Worm (Caenorhabditis elegans): Measurements from ENCODE around the gene T08D10.3.

Gene T08D10.3

ce11 chrX:11955125-11955524 is at the start of gene T08D10.3:
Gene T08D10.3, plus strand, starts transcription at chrX:11955425.
- TF ChIP-seq him-1 (tag; optimal IDR thresholded peaks at IDR 0.05) (no peak), W03F9.2 (tag; optimal IDR thresholded peaks at IDR 0.05) (no peak), dao-5 (tag; optimal IDR thresholded peaks at IDR 0.05) (no peak)

DNA sequence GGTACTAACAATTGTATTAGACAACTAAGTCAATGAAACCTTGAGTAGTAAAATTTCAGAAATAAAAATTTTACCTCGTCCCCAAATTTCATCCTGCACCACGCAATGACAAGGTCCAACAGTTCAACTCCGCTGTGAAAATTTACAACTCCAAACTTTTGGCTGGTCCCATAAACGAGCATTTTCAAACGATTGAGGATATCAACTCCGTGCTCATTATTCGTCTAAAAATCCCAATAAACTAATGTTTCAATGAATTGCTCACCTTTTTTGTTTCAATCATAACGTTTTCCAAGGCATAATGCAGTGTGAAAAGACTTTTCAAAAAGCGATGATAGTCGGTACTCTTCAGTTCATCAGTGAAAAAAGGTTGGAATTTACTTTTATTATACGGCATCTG is 48.6 kb upstream of the T08D10.3 start:
- no peak for TF ChIP-seq W03F9.2 (tag; optimal IDR thresholded peaks at IDR 0.05)
- TF ChIP-seq dao-5 (tag; optimal IDR thresholded peaks at IDR 0.05) = no peak
- no peak for TF ChIP-seq him-1 (tag; optimal IDR thresholded peaks at IDR 0.05)

DNA sequence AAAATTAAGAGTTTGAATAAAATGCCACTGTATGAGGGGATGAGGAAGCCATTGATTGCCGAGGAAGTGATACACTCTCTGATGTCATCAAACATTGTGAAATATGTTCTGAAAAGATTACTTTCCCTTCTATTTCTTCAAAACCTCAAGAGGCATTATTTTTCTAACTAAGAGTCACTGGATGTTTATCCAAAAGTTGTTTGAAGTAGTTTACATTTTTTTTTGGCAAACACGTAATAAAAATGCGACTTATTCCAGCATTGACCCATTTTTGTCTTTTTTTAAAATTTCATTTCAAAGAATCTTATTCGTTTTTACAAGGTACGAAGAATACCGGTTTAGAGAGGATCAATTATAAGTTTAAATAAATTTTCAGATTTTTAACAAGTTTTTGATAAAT is 48.0 kb upstream of the T08D10.3 start, which contains the start of gene Y62H9A.11:
Gene Y62H9A.11 (minus strand): TSS at position 101 of the 400 bp plus-strand sequence.
- TF ChIP-seq him-1 (tag; optimal IDR thresholded peaks at IDR 0.05) (no peak), dao-5 (tag; optimal IDR thresholded peaks at IDR 0.05) (no peak), W03F9.2 (tag; optimal IDR thresholded peaks at IDR 0.05) (no peak)

DNA sequence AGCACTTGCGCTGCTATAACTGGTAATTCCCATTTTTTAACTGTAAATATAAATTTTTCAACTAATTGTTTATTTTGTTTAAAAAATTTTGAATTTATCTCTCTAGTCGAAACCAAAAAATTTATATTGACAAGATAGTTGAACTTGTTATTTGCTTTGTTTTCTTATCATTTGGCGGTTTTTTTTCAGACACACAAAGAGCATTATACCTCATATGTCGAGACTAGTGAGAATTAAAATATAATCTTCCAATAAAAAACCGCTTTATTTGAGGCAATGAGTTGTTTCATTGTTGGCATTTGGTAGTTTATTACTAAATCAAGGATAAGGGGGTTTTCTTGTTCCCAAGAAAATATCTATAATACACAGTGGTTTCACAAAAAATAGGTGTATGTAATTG is 47.0 kb upstream of the T08D10.3 start:
- TF ChIP-seq dao-5 (tag; optimal IDR thresholded peaks at IDR 0.05) (no peak), W03F9.2 (tag; optimal IDR thresholded peaks at IDR 0.05) (no peak), him-1 (tag; optimal IDR thresholded peaks at IDR 0.05) (no peak)

- TF ChIP-seq dao-5 (tag; optimal IDR thresholded peaks at IDR 0.05) (no peak), W03F9.2 (tag; optimal IDR thresholded peaks at IDR 0.05) (no peak), him-1 (tag; optimal IDR thresholded peaks at IDR 0.05) (no peak)
Observed at ce11 chrX:11909168-11909567, 46.1 kb upstream of the T08D10.3 start.

DNA sequence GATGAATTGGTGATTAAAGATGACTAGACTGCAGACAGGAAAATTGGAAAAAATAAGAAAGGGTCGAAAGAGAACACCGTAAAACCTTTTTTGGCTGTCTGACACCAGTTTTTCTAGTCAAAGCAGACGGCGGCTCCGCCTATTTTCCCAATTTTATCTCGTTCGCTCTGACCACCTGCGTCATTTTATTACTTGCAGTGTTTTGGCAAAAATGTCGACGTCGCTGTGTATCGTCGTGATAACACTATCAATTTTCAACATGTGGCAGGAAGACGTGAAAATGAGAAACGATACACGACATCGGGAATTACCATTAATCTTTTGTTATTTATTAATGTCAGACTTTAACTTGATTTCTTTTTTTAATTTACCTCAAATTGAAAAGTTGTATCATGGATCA is 45.2 kb upstream of the T08D10.3 start, which contains the start of gene Y62H9A.15:
Gene Y62H9A.15 (minus strand): TSS at position 100 of the 400 bp plus-strand sequence.
- TF ChIP-seq him-1 (tag; optimal IDR thresholded peaks at IDR 0.05) = no peak
- no peak for TF ChIP-seq dao-5 (tag; optimal IDR thresholded peaks at IDR 0.05)
- no peak for TF ChIP-seq W03F9.2 (tag; optimal IDR thresholded peaks at IDR 0.05)

ce11 chrX:11913824-11914223 is 41.4 kb upstream of the T08D10.3 start, which contains the start of gene Y62H9A.12:
Gene Y62H9A.12, plus strand, starts transcription at chrX:11914124.
- TF ChIP-seq W03F9.2 (tag; optimal IDR thresholded peaks at IDR 0.05) = no peak
- no peak for TF ChIP-seq dao-5 (tag; optimal IDR thresholded peaks at IDR 0.05)
- no peak for TF ChIP-seq him-1 (tag; optimal IDR thresholded peaks at IDR 0.05)

DNA sequence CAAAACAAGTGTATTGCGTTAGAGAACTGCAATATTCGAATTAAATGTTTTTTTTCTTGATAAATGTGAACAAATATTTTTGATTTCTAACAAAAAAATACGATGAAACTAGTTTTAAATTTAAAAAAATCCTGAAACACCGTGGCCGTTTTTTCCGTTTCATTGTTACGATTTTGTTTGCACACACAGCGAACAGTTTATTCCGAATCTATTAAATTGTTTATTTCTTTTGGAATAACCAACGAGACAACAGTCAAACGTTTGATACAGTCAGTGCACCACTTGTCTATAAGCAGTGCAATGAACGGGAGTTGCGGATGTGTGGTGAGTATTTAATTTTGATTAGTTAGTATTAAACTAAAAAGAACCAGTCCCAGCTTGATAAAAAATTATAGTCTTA is 38.5 kb upstream of the T08D10.3 start, which contains the start of gene Y62H9A.13:
Gene Y62H9A.13 (plus strand): TSS at position 301 of the 400 bp plus-strand sequence.
- TF ChIP-seq W03F9.2 (tag; optimal IDR thresholded peaks at IDR 0.05) (no peak), dao-5 (tag; optimal IDR thresholded peaks at IDR 0.05) (no peak), him-1 (tag; optimal IDR thresholded peaks at IDR 0.05) (no peak)

DNA sequence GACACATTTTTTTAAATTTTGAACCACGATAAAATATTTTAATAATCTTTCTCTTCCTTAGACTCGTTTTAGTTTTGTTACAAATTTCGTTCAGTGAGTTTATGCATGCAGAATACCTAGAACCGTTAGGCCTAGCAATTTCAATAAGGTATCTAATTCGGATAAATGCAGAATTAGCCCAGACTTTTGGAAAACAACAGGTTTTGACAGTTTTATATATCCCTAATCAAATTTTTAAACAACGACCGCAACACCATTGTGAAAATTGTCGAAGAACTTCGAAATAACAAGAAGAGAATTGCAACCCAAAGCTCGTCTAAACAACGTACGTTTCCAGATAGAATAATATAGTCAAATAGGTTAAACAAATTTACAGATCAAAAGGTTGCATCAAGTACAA is 37.2 kb upstream of the T08D10.3 start, which contains the start of gene Y62H9A.16:
Gene Y62H9A.16 (plus strand): TSS at position 301 of the 400 bp plus-strand sequence.
- TF ChIP-seq W03F9.2 (tag; optimal IDR thresholded peaks at IDR 0.05) (no peak), dao-5 (tag; optimal IDR thresholded peaks at IDR 0.05) (no peak), him-1 (tag; optimal IDR thresholded peaks at IDR 0.05) (no peak)

- TF ChIP-seq W03F9.2 (tag; optimal IDR thresholded peaks at IDR 0.05) (no peak), him-1 (tag; optimal IDR thresholded peaks at IDR 0.05) (no peak), dao-5 (tag; optimal IDR thresholded peaks at IDR 0.05) (no peak)
Observed at ce11 chrX:11920723-11921283, 34.4 kb upstream of the T08D10.3 start, which contains the start of gene Y62H9A.14. Gene Y62H9A.14, plus strand, starts transcription at chrX:11921233.

DNA sequence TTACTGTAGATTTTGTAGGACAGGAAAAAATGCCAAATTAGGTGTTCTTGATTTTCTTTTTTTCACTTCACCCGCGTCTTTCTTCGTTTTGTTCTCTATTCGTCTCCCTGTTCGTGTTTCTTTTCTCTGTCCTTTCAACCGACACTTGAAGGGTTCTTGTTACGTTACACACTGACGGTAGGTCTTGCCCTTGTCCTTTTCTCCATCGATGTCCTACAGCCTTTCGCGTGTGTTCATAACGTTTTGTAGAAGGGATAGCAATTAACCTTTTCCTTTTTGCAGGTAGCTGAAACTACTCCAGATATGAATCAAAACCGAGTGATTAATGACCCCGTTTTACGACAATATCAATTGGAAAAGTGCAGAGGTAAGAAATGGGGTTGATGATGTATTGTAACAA is 31.1 kb upstream of the T08D10.3 start, which contains the start of gene F55G7.1:
Gene F55G7.1 (plus strand): TSS at position 276 of the 400 bp plus-strand sequence.
- TF ChIP-seq him-1 (tag; optimal IDR thresholded peaks at IDR 0.05) (no peak), W03F9.2 (tag; optimal IDR thresholded peaks at IDR 0.05) (peak; percentile 32), dao-5 (tag; optimal IDR thresholded peaks at IDR 0.05) (no peak)

- TF ChIP-seq W03F9.2 (tag; optimal IDR thresholded peaks at IDR 0.05) = no peak
- no peak for TF ChIP-seq dao-5 (tag; optimal IDR thresholded peaks at IDR 0.05)
- TF ChIP-seq him-1 (tag; optimal IDR thresholded peaks at IDR 0.05) = no peak
Observed at ce11 chrX:11925243-11925642, 30.0 kb upstream of the T08D10.3 start.

DNA sequence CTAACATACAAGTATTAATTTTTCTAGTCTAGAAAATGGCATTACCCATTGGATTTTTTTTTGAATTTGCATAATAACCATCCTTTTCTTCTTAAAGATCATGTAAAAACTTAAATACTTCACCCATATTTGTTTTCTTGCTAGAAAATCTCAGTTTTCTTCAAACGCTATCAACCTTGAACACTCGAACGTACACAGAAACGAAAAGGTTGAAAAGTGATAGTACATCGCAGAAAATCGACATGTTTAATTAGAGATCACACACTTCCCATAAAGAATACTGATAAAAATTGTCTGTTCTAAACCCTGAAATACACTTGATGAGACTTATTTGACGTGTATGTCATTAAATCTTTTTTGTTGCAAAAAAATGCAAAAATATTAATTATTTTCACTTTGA is 27.6 kb upstream of the T08D10.3 start, which contains the start of gene F55G7.4:
Gene F55G7.4 (plus strand): TSS at position 301 of the 400 bp plus-strand sequence.
- TF ChIP-seq him-1 (tag; optimal IDR thresholded peaks at IDR 0.05) = no peak
- no peak for TF ChIP-seq dao-5 (tag; optimal IDR thresholded peaks at IDR 0.05)
- no peak for TF ChIP-seq W03F9.2 (tag; optimal IDR thresholded peaks at IDR 0.05)

- TF ChIP-seq dao-5 (tag; optimal IDR thresholded peaks at IDR 0.05) (no peak), him-1 (tag; optimal IDR thresholded peaks at IDR 0.05) (no peak), W03F9.2 (tag; optimal IDR thresholded peaks at IDR 0.05) (no peak)
Observed at ce11 chrX:11931559-11931958, 23.7 kb upstream of the T08D10.3 start, which contains the start of gene dot-1.4. Gene dot-1.4, minus strand, starts transcription at chrX:11931659.
